Fruit fly (Drosophila melanogaster) Kc167 (cell line): ENCODE measurements around the gene lic.

Experiments
- Myc ChIP-seq: fragments of >200 bp; optimal IDR thresholded peaks from 2 replicates; lab custom pipeline; 2017; ENCODE audit warnings: missing external identifiers
- Sin3A ChIP-seq: fragments of >200 bp; optimal IDR thresholded peaks from 2 replicates; lab custom pipeline; 2018; ENCODE audit warnings: missing external identifiers
- h ChIP-seq: fragments of >200 bp; optimal IDR thresholded peaks from 3 replicates; lab custom pipeline; 2018; ENCODE audit warnings: missing external identifiers
- insv ChIP-seq: fragments of >200 bp; optimal IDR thresholded peaks from 3 replicates; lab custom pipeline; 2018; ENCODE audit warnings: missing external identifiers
- psq ChIP-seq: fragments of >200 bp; optimal IDR thresholded peaks from 2 replicates; lab custom pipeline; 2017; ENCODE audit warnings: missing external identifiers
- ttk ChIP-seq: sonication (Bioruptor generic); optimal IDR thresholded peaks from 2 replicates; lab custom pipeline; 2017; ENCODE audit warnings: missing external identifiers

DNA sequence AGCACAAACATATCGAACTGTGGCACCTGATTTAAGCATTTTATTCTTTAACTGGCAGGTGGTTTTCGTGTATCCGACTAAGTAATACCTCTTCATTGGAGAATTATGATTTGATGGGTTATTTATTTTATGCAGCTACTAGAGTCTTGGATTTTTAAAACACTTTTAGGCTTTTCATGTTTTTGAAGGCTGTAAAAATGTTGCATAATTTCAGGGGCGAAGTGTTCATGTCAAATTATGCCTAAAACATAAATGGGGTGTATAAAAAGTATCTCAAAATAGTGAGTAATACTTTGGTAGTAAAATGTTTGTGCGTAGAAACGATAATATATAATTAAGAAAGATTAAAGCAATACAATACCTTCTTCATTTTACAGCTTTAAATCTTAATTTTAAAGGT lies 43.9 kb downstream of the lic start:
- TF ChIP-seq psq, result no peak
- TF ChIP-seq ttk (lab: Kevin White, UChicago), result no peak
- no peak for TF ChIP-seq insv (lab: Kevin White, UChicago)
- no peak for TF ChIP-seq h (lab: Kevin White, UChicago)
- no peak for TF ChIP-seq Sin3A (lab: Kevin White, UChicago)
- TF ChIP-seq Myc (lab: Kevin White, UChicago), result no peak
